Fruit fly (Drosophila melanogaster): Measurements from ENCODE around the gene wdb.

dm6 chr3R:27622993-27623392 is 41.0 kb upstream of the wdb start:
- TF ChIP-seq psq (GFP tag; optimal IDR thresholded peaks at IDR 0.05) (no peak), Hr83 (GFP tag; optimal IDR thresholded peaks at IDR 0.05; ENCODE audit: poor library complexity, severe bottlenecking) (no peak), h (GFP tag; optimal IDR thresholded peaks at IDR 0.05) (no peak), br (GFP tag; optimal IDR thresholded peaks at IDR 0.05) (no peak), Rel (GFP tag; optimal IDR thresholded peaks at IDR 0.05) (no peak), Rel (tag; optimal IDR thresholded peaks at IDR 0.05) (no peak), OdsH (GFP tag; optimal IDR thresholded peaks at IDR 0.05) (no peak), Dfd (GFP tag; optimal IDR thresholded peaks at IDR 0.05) (no peak), Hnf4 (GFP tag; optimal IDR thresholded peaks at IDR 0.05) (no peak), foxo (GFP tag; optimal IDR thresholded peaks at IDR 0.05) (no peak), usp (GFP tag; optimal IDR thresholded peaks at IDR 0.05) (no peak)
